Worm (Caenorhabditis elegans) whole organism, mixed stage, embryonic: Measurements from ENCODE around the gene flp-10.

Experiments
- M03D4.4 ChIP-seq: sonication (generic microtip); optimal IDR thresholded peaks from 2 replicates; lab custom pipeline; 2017; ENCODE audit warnings: mild to moderate bottlenecking, missing genetic modification characterization, missing compliant biosample characterization
- bed-3 ChIP-seq: fragments of 200-800 bp; sonication (Bioruptor generic); optimal IDR thresholded peaks from 3 replicates; lab custom pipeline; 2018; ENCODE audit warnings: mild to moderate bottlenecking, missing genetic modification characterization, moderate library complexity, missing compliant biosample characterization
- blmp-1 ChIP-seq: fragments of 150-350 bp; optimal IDR thresholded peaks from 2 replicates; lab custom pipeline; 2014; ENCODE audit warnings: missing biosample characterization, missing genetic modification characterization
- ceh-43 ChIP-seq: fragments of 200-800 bp; sonication (Bioruptor generic); optimal IDR thresholded peaks from 2 replicates; lab custom pipeline; 2018; ENCODE audit warnings: mild to moderate bottlenecking, missing genetic modification characterization, moderate library complexity, missing compliant biosample characterization
- ceh-83 ChIP-seq: fragments of 200-800 bp; sonication (Bioruptor generic); optimal IDR thresholded peaks from 2 replicates; lab custom pipeline; 2018; ENCODE audit warnings: mild to moderate bottlenecking, missing genetic modification characterization, missing compliant biosample characterization
- ces-1 ChIP-seq: fragments of 150-350 bp; optimal IDR thresholded peaks from 2 replicates; lab custom pipeline; 2014; ENCODE audit warnings: missing biosample characterization, missing genetic modification reagents, missing genetic modification characterization
- cnd-1 ChIP-seq: fragments of 200-800 bp; sonication (Bioruptor generic); optimal IDR thresholded peaks from 2 replicates; lab custom pipeline; 2018; ENCODE audit warnings: mild to moderate bottlenecking, missing genetic modification characterization, missing compliant biosample characterization
- drap-1 ChIP-seq: fragments of 200-800 bp; sonication (Bioruptor generic); optimal IDR thresholded peaks from 3 replicates; lab custom pipeline; 2018; ENCODE audit warnings: mild to moderate bottlenecking, missing genetic modification characterization, missing compliant biosample characterization
- elt-1 ChIP-seq: sonication (generic microtip); optimal IDR thresholded peaks from 2 replicates; lab custom pipeline; 2017; ENCODE audit warnings: missing genetic modification characterization, mild to moderate bottlenecking, missing compliant biosample characterization, antibody characterized with exemption, moderate library complexity, borderline replicate concordance; ENCODE audit not compliant: insufficient read depth
- elt-3 ChIP-seq: fragments of 150-350 bp; optimal IDR thresholded peaks from 2 replicates; lab custom pipeline; 2014; ENCODE audit warnings: missing biosample characterization, missing genetic modification characterization
- flh-1 ChIP-seq: fragments of 200-800 bp; sonication (Bioruptor generic); optimal IDR thresholded peaks from 2 replicates; lab custom pipeline; 2018; ENCODE audit warnings: mild to moderate bottlenecking, missing genetic modification characterization, moderate library complexity, missing compliant biosample characterization
- ham-2 ChIP-seq: fragments of 200-800 bp; sonication (Bioruptor generic); optimal IDR thresholded peaks from 2 replicates; lab custom pipeline; 2018; ENCODE audit warnings: mild to moderate bottlenecking, missing genetic modification characterization, missing compliant biosample characterization
- hlh-1 ChIP-seq: fragments of 150-350 bp; optimal IDR thresholded peaks from 2 replicates; lab custom pipeline; 2014; ENCODE audit warnings: missing biosample characterization, missing genetic modification reagents, missing genetic modification characterization
- lin-13 ChIP-seq: fragments of 150-350 bp; optimal IDR thresholded peaks from 2 replicates; lab custom pipeline; 2014; ENCODE audit warnings: missing biosample characterization, missing genetic modification characterization
- lin-32 ChIP-seq: fragments of 200-800 bp; sonication (Bioruptor generic); optimal IDR thresholded peaks from 2 replicates; lab custom pipeline; 2018; ENCODE audit warnings: mild to moderate bottlenecking, missing genetic modification characterization, missing compliant biosample characterization
- mep-1 ChIP-seq: fragments of 150-350 bp; optimal IDR thresholded peaks from 2 replicates; lab custom pipeline; 2017; ENCODE audit warnings: missing biosample characterization, missing genetic modification reagents, missing genetic modification characterization, inconsistent platforms
- mls-2 ChIP-seq: sonication (generic microtip); optimal IDR thresholded peaks from 2 replicates; lab custom pipeline; 2016; ENCODE audit warnings: mild to moderate bottlenecking, missing genetic modification characterization, moderate library complexity, missing compliant biosample characterization
- nhr-12 ChIP-seq: fragments of 150-350 bp; optimal IDR thresholded peaks from 2 replicates; lab custom pipeline; 2014; ENCODE audit warnings: missing biosample characterization, missing genetic modification characterization
- nhr-237 ChIP-seq: fragments of 150-350 bp; optimal IDR thresholded peaks from 2 replicates; lab custom pipeline; 2014; ENCODE audit warnings: missing biosample characterization, missing genetic modification characterization
- nhr-28 ChIP-seq: fragments of 150-350 bp; optimal IDR thresholded peaks from 2 replicates; lab custom pipeline; 2014; ENCODE audit warnings: missing biosample characterization, missing genetic modification characterization
- nhr-76 ChIP-seq: sonication (generic microtip); optimal IDR thresholded peaks from 2 replicates; lab custom pipeline; 2017; ENCODE audit warnings: missing biosample characterization, missing genetic modification characterization
- pha-4 ChIP-seq: fragments of 150-350 bp; optimal IDR thresholded peaks from 2 replicates; lab custom pipeline; 2018; ENCODE audit warnings: missing biosample characterization, missing genetic modification reagents, missing genetic modification characterization
- sem-2 ChIP-seq: fragments of 200-800 bp; sonication (Bioruptor generic); optimal IDR thresholded peaks from 2 replicates; lab custom pipeline; 2018; ENCODE audit warnings: mild to moderate bottlenecking, missing genetic modification characterization, missing compliant biosample characterization
- snpc-4 ChIP-seq: fragments of 150-350 bp; optimal IDR thresholded peaks from 2 replicates; lab custom pipeline; 2014; ENCODE audit warnings: missing biosample characterization, missing genetic modification characterization
- sptf-1 ChIP-seq: sonication (generic microtip); optimal IDR thresholded peaks from 2 replicates; lab custom pipeline; 2017; ENCODE audit warnings: mild to moderate bottlenecking, missing genetic modification characterization, moderate library complexity, missing compliant biosample characterization
- tbx-8 ChIP-seq: fragments of 200-800 bp; sonication (Bioruptor generic); optimal IDR thresholded peaks from 2 replicates; lab custom pipeline; 2018; ENCODE audit warnings: mild to moderate bottlenecking, missing genetic modification characterization, moderate library complexity, missing compliant biosample characterization
- unc-120 ChIP-seq: sonication (generic microtip); optimal IDR thresholded peaks from 2 replicates; lab custom pipeline; 2017; ENCODE audit warnings: missing genetic modification characterization, missing compliant biosample characterization; ENCODE audit not compliant: poor library complexity, severe bottlenecking
- unc-39 ChIP-seq: fragments of 150-350 bp; optimal IDR thresholded peaks from 2 replicates; lab custom pipeline; 2014; ENCODE audit warnings: missing biosample characterization, missing genetic modification characterization
- unc-62 ChIP-seq: fragments of 150-350 bp; optimal IDR thresholded peaks from 2 replicates; lab custom pipeline; 2014; ENCODE audit warnings: missing biosample characterization, missing genetic modification reagents, missing genetic modification characterization
- zip-8 ChIP-seq: fragments of 150-350 bp; optimal IDR thresholded peaks from 2 replicates; lab custom pipeline; 2014; ENCODE audit warnings: missing biosample characterization, missing genetic modification characterization
- ztf-11 ChIP-seq: fragments of 150-350 bp; optimal IDR thresholded peaks from 2 replicates; lab custom pipeline; 2014; ENCODE audit warnings: missing biosample characterization, missing genetic modification characterization

Gene flp-10

ce11 chrIV:7846386-7846785 lies 22.3 kb upstream of the flp-10 start, which contains the start of gene C06A6.2:
TSS of gene C06A6.2 (plus strand) at chrIV:7846622.
- TF ChIP-seq ztf-11 (tag; lab: Kevin White, UChicago) (no peak), ces-1 (no peak), mls-2 (tag; lab: Kevin White, UChicago) (no peak), M03D4.4 (no peak)
- TF ChIP-seq, all 35 proteins: peak for 0

- TF ChIP-seq hlh-1 (tag; lab: Kevin White, UChicago) = peak; percentile 91
- TF ChIP-seq tbx-8 = no peak
Observed at ce11 chrIV:7849235-7849634, 19.5 kb upstream of the flp-10 start.

- TF ChIP-seq blmp-1 = no peak
- TF ChIP-seq hlh-1 (tag; lab: Kevin White, UChicago) = no peak
- TF ChIP-seq lin-32 (GFP tag; lab: Kevin White, UChicago) = no peak
- no peak for TF ChIP-seq zip-8 (tag; lab: Kevin White, UChicago)
- TF ChIP-seq elt-1 = no peak
- TF ChIP-seq ceh-83 = no peak
- TF ChIP-seq drap-1 = no peak
- TF ChIP-seq elt-3 (tag; lab: Kevin White, UChicago) = no peak
- TF ChIP-seq snpc-4 = no peak
- TF ChIP-seq ceh-43 (GFP tag; lab: Kevin White, UChicago) = no peak
- TF ChIP-seq cnd-1 (tag; lab: Kevin White, UChicago) = no peak
- TF ChIP-seq nhr-76 (tag; lab: Kevin White, UChicago) = no peak
- TF ChIP-seq sptf-1 (tag; lab: Kevin White, UChicago) = no peak
- TF ChIP-seq tbx-8 = no peak
- TF ChIP-seq nhr-237 (tag; lab: Kevin White, UChicago) = no peak
- TF ChIP-seq nhr-28 (tag; lab: Kevin White, UChicago) = no peak
- TF ChIP-seq mep-1 (tag; lab: Kevin White, UChicago) = no peak
- TF ChIP-seq bed-3 = no peak
Observed at ce11 chrIV:7850329-7850728, 18.4 kb upstream of the flp-10 start.

- TF ChIP-seq ztf-11 (tag; lab: Kevin White, UChicago) (no peak), sem-2 (GFP tag; lab: Kevin White, UChicago) (no peak), mls-2 (tag; lab: Kevin White, UChicago) (no peak), nhr-12 (tag; lab: Kevin White, UChicago) (no peak), zip-8 (tag; lab: Kevin White, UChicago) (no peak), tbx-8 (no peak), snpc-4 (no peak), mep-1 (tag; lab: Kevin White, UChicago) (no peak), ceh-43 (GFP tag; lab: Kevin White, UChicago) (no peak), unc-39 (no peak), nhr-28 (tag; lab: Kevin White, UChicago) (no peak), bed-3 (no peak), elt-1 (no peak), hlh-1 (tag; lab: Kevin White, UChicago) (no peak), M03D4.4 (no peak), sptf-1 (tag; lab: Kevin White, UChicago) (no peak), ham-2 (GFP tag; lab: Kevin White, UChicago) (no peak), drap-1 (no peak), lin-13 (no peak), unc-120 (no peak)
Observed at ce11 chrIV:7851291-7851690, 17.4 kb upstream of the flp-10 start.

- TF ChIP-seq sem-2 (GFP tag; lab: Kevin White, UChicago) (no peak), bed-3 (no peak), ztf-11 (tag; lab: Kevin White, UChicago) (no peak), snpc-4 (no peak), cnd-1 (tag; lab: Kevin White, UChicago) (no peak), ham-2 (GFP tag; lab: Kevin White, UChicago) (no peak), M03D4.4 (no peak)
Observed at ce11 chrIV:7870451-7870850, 1.7 kb downstream of the flp-10 start, which contains the start of gene T06C10.3. TSS of gene T06C10.3 (plus strand) at chrIV:7870751.

ce11 chrIV:7877255-7877654 lies 8.5 kb downstream of the flp-10 start:
- TF ChIP-seq mep-1 (tag; lab: Kevin White, UChicago) = no peak
- no peak for TF ChIP-seq elt-3 (tag; lab: Kevin White, UChicago)
- TF ChIP-seq unc-120 = no peak
- no peak for TF ChIP-seq hlh-1 (tag; lab: Kevin White, UChicago)
- no peak for TF ChIP-seq nhr-12 (tag; lab: Kevin White, UChicago)
- TF ChIP-seq lin-13 = no peak
- no peak for TF ChIP-seq pha-4
- no peak for TF ChIP-seq unc-62
- no peak for TF ChIP-seq ces-1
- TF ChIP-seq flh-1 (GFP tag; lab: Kevin White, UChicago) = no peak
- TF ChIP-seq mls-2 (tag; lab: Kevin White, UChicago) = no peak
- no peak for TF ChIP-seq nhr-28 (tag; lab: Kevin White, UChicago)
